Worm (Caenorhabditis elegans): ENCODE results near the gene gly-1.

DNA sequence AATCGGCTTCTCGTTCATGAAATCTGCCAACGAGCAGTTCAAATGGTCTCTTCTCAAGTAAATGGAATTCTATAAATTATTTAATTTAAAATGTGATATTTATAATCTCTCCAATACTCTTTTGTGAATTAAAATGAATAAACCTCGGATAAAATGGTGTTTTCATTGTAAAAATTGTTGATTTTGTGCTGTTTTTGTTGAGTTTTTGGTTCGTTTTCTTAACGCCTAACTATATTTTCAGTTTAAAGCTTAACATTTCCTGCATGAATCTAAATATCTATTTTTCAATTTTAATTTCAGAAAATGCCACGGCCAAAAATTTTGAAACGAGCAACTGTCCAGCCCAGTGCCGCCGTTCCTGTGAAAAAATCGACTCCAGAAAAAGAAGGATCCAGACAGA, 28.4 kb downstream of the gly-1 start, which contains the start of gene orc-2:
- no peak for TF ChIP-seq F10E7.11 (tag; optimal IDR thresholded peaks at IDR 0.05)
- TF ChIP-seq madf-3 (GFP tag; IDR thresholded peaks at IDR 0.05): no peak
- TF ChIP-seq snpc-1.3 (tag; optimal IDR thresholded peaks at IDR 0.05; ENCODE audit: insufficient read depth): no peak
- TF ChIP-seq akir-1 (GFP tag; optimal IDR thresholded peaks at IDR 0.05): no peak
- no peak for TF ChIP-seq mxl-1 (tag; optimal IDR thresholded peaks at IDR 0.05)
- no peak for TF ChIP-seq ZK185.1 (tag; optimal IDR thresholded peaks at IDR 0.05; ENCODE audit: poor library complexity, severe bottlenecking)
- TF ChIP-seq unc-62 (GFP tag; optimal IDR thresholded peaks at IDR 0.05): no peak
- no peak for TF ChIP-seq unc-130 (GFP tag; optimal IDR thresholded peaks at IDR 0.05)
- no peak for TF ChIP-seq him-1 (tag; optimal IDR thresholded peaks at IDR 0.05)
- no peak for TF ChIP-seq B0019.2 (GFP tag; conservative IDR thresholded peaks at IDR 0.05)
- TF ChIP-seq mcd-1 (GFP tag; IDR thresholded peaks at IDR 0.05): no peak
- no peak for TF ChIP-seq chd-7 (tag; optimal IDR thresholded peaks at IDR 0.05)
